Worm (Caenorhabditis elegans) whole organism, L2 larva: Measurements from ENCODE around the gene hrpu-2.

Experiments
- F13H6.1 ChIP-seq: sonication (generic microtip); optimal IDR thresholded peaks from 2 replicates; lab custom pipeline; 2016; ENCODE audit warnings: missing genetic modification characterization, missing compliant biosample characterization
- R02D3.7 ChIP-seq: fragments of 150-350 bp; optimal IDR thresholded peaks from 2 replicates; lab custom pipeline; 2014; ENCODE audit warnings: missing biosample characterization, missing genetic modification characterization
- ZK546.5 ChIP-seq: sonication (generic microtip); optimal IDR thresholded peaks from 2 replicates; lab custom pipeline; 2017; ENCODE audit warnings: missing biosample characterization, missing genetic modification characterization
- aly-2 ChIP-seq: fragments of 150-350 bp; optimal IDR thresholded peaks from 2 replicates; lab custom pipeline; 2014; ENCODE audit warnings: missing biosample characterization, missing genetic modification characterization
- ama-1 ChIP-seq: fragments of 150-350 bp; optimal IDR thresholded peaks from 2 replicates; lab custom pipeline; 2018; ENCODE audit warnings: inconsistent platforms
- blmp-1 ChIP-seq: sonication (generic microtip); optimal IDR thresholded peaks from 2 replicates; lab custom pipeline; 2017; ENCODE audit warnings: missing genetic modification characterization, mild to moderate bottlenecking, missing compliant biosample characterization, antibody characterized with exemption, moderate library complexity; ENCODE audit not compliant: insufficient read depth
- ceh-82 ChIP-seq: fragments of 150-350 bp; optimal IDR thresholded peaks from 2 replicates; lab custom pipeline; 2014; ENCODE audit warnings: missing biosample characterization, missing genetic modification characterization
- dmd-4 ChIP-seq: sonication (generic microtip); optimal IDR thresholded peaks from 2 replicates; lab custom pipeline; 2017; ENCODE audit warnings: missing biosample characterization, missing genetic modification characterization
- elt-1 ChIP-seq: fragments of 150-350 bp; optimal IDR thresholded peaks from 2 replicates; lab custom pipeline; 2014; ENCODE audit warnings: missing biosample characterization, missing genetic modification characterization
- elt-3 ChIP-seq: sonication (generic microtip); optimal IDR thresholded peaks from 2 replicates; lab custom pipeline; 2017; ENCODE audit warnings: missing biosample characterization, missing genetic modification characterization
- fos-1 ChIP-seq: fragments of 150-350 bp; optimal IDR thresholded peaks from 2 replicates; lab custom pipeline; 2014; ENCODE audit warnings: missing biosample characterization, missing genetic modification characterization
- gmeb-1 ChIP-seq: fragments of 150-350 bp; optimal IDR thresholded peaks from 2 replicates; lab custom pipeline; 2014; ENCODE audit warnings: missing biosample characterization, missing genetic modification characterization
- lin-11 ChIP-seq: fragments of 150-350 bp; sonication (generic microtip); optimal IDR thresholded peaks from 2 replicates; lab custom pipeline; 2014; ENCODE audit warnings: missing biosample characterization, missing genetic modification characterization, inconsistent platforms, mixed read lengths
- lin-13 ChIP-seq: fragments of 150-350 bp; optimal IDR thresholded peaks from 2 replicates; lab custom pipeline; 2014; ENCODE audit warnings: missing biosample characterization, missing genetic modification reagents, missing genetic modification characterization
- lsy-2 ChIP-seq, 2 experiments: fragments of 150-350 bp in 1 of 2; sonication (generic microtip) in 1 of 2; optimal IDR thresholded peaks; 2 replicates each; lab custom pipeline; 2014 to 2017; ENCODE audit warnings: missing biosample characterization in 2 of 2, missing genetic modification characterization in 2 of 2
- mbf-1 ChIP-seq: sonication (generic microtip); optimal IDR thresholded peaks from 2 replicates; lab custom pipeline; 2017; ENCODE audit warnings: missing biosample characterization, missing genetic modification characterization
- mdl-1 ChIP-seq, 2 experiments: fragments of 150-350 bp in 1 of 2; sonication (generic microtip) in 1 of 2; optimal IDR thresholded peaks; 2 replicates each; lab custom pipeline; 2017; ENCODE audit warnings: missing biosample characterization in 2 of 2, missing genetic modification characterization in 2 of 2
- nhr-10 ChIP-seq: sonication (generic microtip); optimal IDR thresholded peaks from 2 replicates; lab custom pipeline; 2017; ENCODE audit warnings: missing biosample characterization, missing genetic modification characterization
- nhr-11 ChIP-seq: fragments of 150-350 bp; optimal IDR thresholded peaks from 2 replicates; lab custom pipeline; 2014; ENCODE audit warnings: missing biosample characterization, missing genetic modification characterization
- nhr-12 ChIP-seq: fragments of 150-350 bp; optimal IDR thresholded peaks from 2 replicates; lab custom pipeline; 2014; ENCODE audit warnings: missing biosample characterization, missing genetic modification characterization
- nhr-129 ChIP-seq: fragments of 150-350 bp; optimal IDR thresholded peaks from 2 replicates; lab custom pipeline; 2014; ENCODE audit warnings: missing biosample characterization, missing genetic modification characterization
- nhr-21 ChIP-seq: fragments of 150-350 bp; optimal IDR thresholded peaks from 2 replicates; lab custom pipeline; 2014; ENCODE audit warnings: missing biosample characterization, missing genetic modification characterization
- nhr-23 ChIP-seq: fragments of 150-350 bp; optimal IDR thresholded peaks from 2 replicates; lab custom pipeline; 2014; ENCODE audit warnings: missing biosample characterization, missing genetic modification reagents, missing genetic modification characterization
- nhr-237 ChIP-seq: fragments of 150-350 bp; optimal IDR thresholded peaks from 2 replicates; lab custom pipeline; 2014; ENCODE audit warnings: missing biosample characterization, missing genetic modification characterization
- nhr-25 ChIP-seq: fragments of 150-350 bp; sonication (generic microtip); optimal IDR thresholded peaks from 3 replicates; lab custom pipeline; 2014; ENCODE audit warnings: missing biosample characterization, missing genetic modification characterization
- sma-9 ChIP-seq, 2 experiments: fragments of 150-350 bp in 1 of 2; sonication (generic microtip) in 1 of 2; optimal IDR thresholded peaks; 2 replicates each; lab custom pipeline; 2014 to 2016; ENCODE audit warnings: missing genetic modification characterization in 2 of 2, mild to moderate bottlenecking in 1 of 2, missing biosample characterization in 1 of 2, missing compliant biosample characterization in 1 of 2, missing genetic modification reagents in 1 of 2, moderate library complexity in 1 of 2
- snpc-4 ChIP-seq: fragments of 150-350 bp; optimal IDR thresholded peaks from 2 replicates; lab custom pipeline; 2014; ENCODE audit warnings: missing biosample characterization, missing genetic modification characterization
- unc-39 ChIP-seq: fragments of 150-350 bp; optimal IDR thresholded peaks from 2 replicates; lab custom pipeline; 2014; ENCODE audit warnings: missing biosample characterization, missing genetic modification characterization
- unc-55 ChIP-seq: fragments of 150-350 bp; sonication (generic microtip); optimal IDR thresholded peaks from 3 replicates; lab custom pipeline; 2014; ENCODE audit warnings: missing biosample characterization, missing genetic modification reagents, missing genetic modification characterization
- unc-62 ChIP-seq: fragments of 150-350 bp; optimal IDR thresholded peaks from 2 replicates; lab custom pipeline; 2014; ENCODE audit warnings: missing biosample characterization, missing genetic modification reagents, missing genetic modification characterization
- zag-1 ChIP-seq: fragments of 150-350 bp; optimal IDR thresholded peaks from 2 replicates; lab custom pipeline; 2014; ENCODE audit warnings: missing biosample characterization, missing genetic modification characterization
- ztf-1 ChIP-seq: fragments of 200-800 bp; sonication (Bioruptor generic); conservative IDR thresholded peaks from 2 replicates; pipeline ENCODE4 v1.3.6; 2022; ENCODE audit warnings: missing genetic modification characterization, missing compliant biosample characterization
- ztf-11 ChIP-seq: sonication (generic microtip); optimal IDR thresholded peaks from 2 replicates; lab custom pipeline; 2017; ENCODE audit warnings: missing biosample characterization, missing genetic modification characterization

The hrpu-2 gene

ce11 chrIV:2128761-2129160 is 48.9 kb upstream of the hrpu-2 start, which contains the start of gene grl-20:
TSS of gene grl-20 (minus strand) at chrIV:2128861.
- TF ChIP-seq ceh-82 (tag; lab: Kevin White, UChicago): no peak
- no peak for TF ChIP-seq ztf-11 (tag; lab: Kevin White, UChicago)
- TF ChIP-seq unc-55 (GFP tag; lab: Kevin White, UChicago): no peak
- TF ChIP-seq lin-13 (GFP tag; lab: Kevin White, UChicago): no peak
- no peak for TF ChIP-seq snpc-4
- TF ChIP-seq ZK546.5 (tag; lab: Kevin White, UChicago): no peak
- no peak for TF ChIP-seq R02D3.7 (tag; lab: Kevin White, UChicago)
- TF ChIP-seq blmp-1: no peak
- TF ChIP-seq F13H6.1 (tag; lab: Kevin White, UChicago): no peak
- TF ChIP-seq ama-1 (lab: Kevin White, UChicago): no peak
- no peak for TF ChIP-seq nhr-12 (tag; lab: Kevin White, UChicago)

- TF ChIP-seq fos-1 (tag; lab: Kevin White, UChicago): peak; percentile 11
- TF ChIP-seq F13H6.1 (tag; lab: Kevin White, UChicago): no peak
Observed at ce11 chrIV:2130714-2131113, 47.0 kb upstream of the hrpu-2 start, which contains the start of gene prmt-6. TSS of gene prmt-6 (plus strand) at chrIV:2130965.

- TF ChIP-seq elt-3 (tag; lab: Kevin White, UChicago) (no peak), mdl-1 (tag; optimal IDR thresholded peaks at IDR 0.05; lab: Kevin White, UChicago) (no peak), mbf-1 (tag; lab: Kevin White, UChicago) (no peak), aly-2 (tag; lab: Kevin White, UChicago) (no peak), nhr-10 (no peak), elt-1 (tag; lab: Kevin White, UChicago) (no peak), zag-1 (tag; lab: Kevin White, UChicago) (no peak), nhr-129 (tag; lab: Kevin White, UChicago) (no peak), nhr-25 (tag; lab: Kevin White, UChicago) (no peak), nhr-21 (tag; lab: Kevin White, UChicago) (no peak), gmeb-1 (tag; lab: Kevin White, UChicago) (no peak), lin-11 (no peak), dmd-4 (tag; lab: Kevin White, UChicago) (no peak)
Observed at ce11 chrIV:2133431-2133940, 44.2 kb upstream of the hrpu-2 start, which contains the start of gene C23H5.12. TSS of gene C23H5.12 (plus strand) at chrIV:2133481.

- TF ChIP-seq unc-55 (GFP tag; lab: Kevin White, UChicago) (no peak), lsy-2 (tag; optimal IDR thresholded peaks at IDR 0.05; lab: Kevin White, UChicago) (no peak), nhr-10 (no peak), dmd-4 (tag; lab: Kevin White, UChicago) (no peak), ztf-1 (no peak), nhr-129 (tag; lab: Kevin White, UChicago) (peak; percentile 35), mdl-1 (tag; optimal IDR thresholded peaks at IDR 0.05; lab: Kevin White, UChicago) (no peak), sma-9 (GFP tag; optimal IDR thresholded peaks at IDR 0.05; lab: Kevin White, UChicago) (no peak), sma-9 (tag; optimal IDR thresholded peaks at IDR 0.05; lab: Kevin White, UChicago) (no peak)
Observed at ce11 chrIV:2136607-2137006, 41.1 kb upstream of the hrpu-2 start, which contains the start of gene test-1. TSS of gene test-1 (plus strand) at chrIV:2136951.

- no peak for TF ChIP-seq unc-39 (tag; lab: Kevin White, UChicago)
- TF ChIP-seq nhr-237 (tag; lab: Kevin White, UChicago): no peak
- TF ChIP-seq nhr-23: no peak
- no peak for TF ChIP-seq dmd-4 (tag; lab: Kevin White, UChicago)
- TF ChIP-seq nhr-10: no peak
- TF ChIP-seq mdl-1 (tag; optimal IDR thresholded peaks at IDR 0.05; lab: Kevin White, UChicago): no peak
- TF ChIP-seq mbf-1 (tag; lab: Kevin White, UChicago): no peak
- TF ChIP-seq ztf-1: no peak
- TF ChIP-seq snpc-4: no peak
- TF ChIP-seq nhr-11 (tag; lab: Kevin White, UChicago): no peak
- TF ChIP-seq unc-62 (GFP tag; lab: Kevin White, UChicago): no peak
- TF ChIP-seq elt-1 (tag; lab: Kevin White, UChicago): no peak
- no peak for TF ChIP-seq zag-1 (tag; lab: Kevin White, UChicago)
- TF ChIP-seq ama-1 (lab: Kevin White, UChicago): no peak
- TF ChIP-seq, all 48 proteins: peak for 0
Observed at ce11 chrIV:2137478-2137877, 40.2 kb upstream of the hrpu-2 start.
